Fruit fly (Drosophila melanogaster) whole organism, adult: ENCODE measurements around the gene CG18269.

ENCODE experiments used
- CG11617 ChIP-seq: fragments of 200-800 bp; sonication (Bioruptor generic); optimal IDR thresholded peaks from 2 replicates; lab custom pipeline; 2017; ENCODE audit warnings: mild to moderate bottlenecking, missing biosample characterization, missing genetic modification reagents, missing genetic modification characterization
- CG12768 ChIP-seq: fragments of 200-800 bp; sonication (Bioruptor generic); optimal IDR thresholded peaks from 2 replicates; lab custom pipeline; 2017; ENCODE audit warnings: missing biosample characterization, missing genetic modification characterization, mild to moderate bottlenecking, moderate library complexity, missing genetic modification reagents
- CG14711 ChIP-seq: fragments of 200-800 bp; sonication (Bioruptor generic); optimal IDR thresholded peaks from 2 replicates; lab custom pipeline; 2018; ENCODE audit warnings: missing biosample characterization, mild to moderate bottlenecking, missing genetic modification characterization, moderate library complexity
- CG1620 ChIP-seq: fragments of 200-800 bp; sonication (Bioruptor generic); optimal IDR thresholded peaks from 2 replicates; lab custom pipeline; 2016; ENCODE audit warnings: missing biosample characterization, missing genetic modification characterization
- CG33017 ChIP-seq: fragments of 200-800 bp; sonication (Bioruptor generic); optimal IDR thresholded peaks from 2 replicates; lab custom pipeline; 2018; ENCODE audit warnings: missing biosample characterization, mild to moderate bottlenecking, missing genetic modification characterization, moderate library complexity
- CG5204 ChIP-seq: fragments of 200-800 bp; sonication (Bioruptor generic); optimal IDR thresholded peaks from 2 replicates; lab custom pipeline; 2016; ENCODE audit warnings: missing biosample characterization, missing genetic modification characterization
- CG7045 ChIP-seq: fragments of 200-800 bp; sonication (Bioruptor generic); optimal IDR thresholded peaks from 2 replicates; lab custom pipeline; 2017; ENCODE audit warnings: missing biosample characterization, mild to moderate bottlenecking, missing genetic modification characterization
- CG7101 ChIP-seq: fragments of 200-800 bp; sonication (Bioruptor generic); optimal IDR thresholded peaks from 2 replicates; lab custom pipeline; 2018; ENCODE audit warnings: missing biosample characterization, mild to moderate bottlenecking, missing genetic modification characterization, moderate library complexity
- Clk ChIP-seq: fragments of 200-800 bp; sonication (Bioruptor generic); optimal IDR thresholded peaks from 2 replicates; lab custom pipeline; 2017; ENCODE audit warnings: missing biosample characterization, missing genetic modification characterization
- Crg-1 ChIP-seq: fragments of 200-800 bp; sonication (Bioruptor generic); optimal IDR thresholded peaks from 2 replicates; lab custom pipeline; 2016; ENCODE audit warnings: missing biosample characterization, missing genetic modification characterization
- Hr96 ChIP-seq: fragments of 200-800 bp; sonication (Bioruptor generic); optimal IDR thresholded peaks from 2 replicates; lab custom pipeline; 2016; ENCODE audit warnings: missing biosample characterization, missing genetic modification characterization
- Mnt ChIP-seq: fragments of 200-800 bp; sonication (Bioruptor generic); optimal IDR thresholded peaks from 2 replicates; lab custom pipeline; 2016; ENCODE audit warnings: missing biosample characterization, mild to moderate bottlenecking, missing genetic modification characterization
- bab1 ChIP-seq: fragments of 200-800 bp; sonication (Bioruptor generic); optimal IDR thresholded peaks from 3 replicates; lab custom pipeline; 2019; ENCODE audit warnings: missing biosample characterization, mild to moderate bottlenecking, missing genetic modification characterization, moderate library complexity
- cic ChIP-seq: fragments of 200-800 bp; sonication (Bioruptor generic); optimal IDR thresholded peaks from 2 replicates; lab custom pipeline; 2017; ENCODE audit warnings: missing biosample characterization, mild to moderate bottlenecking, missing genetic modification characterization, moderate library complexity
- cnc ChIP-seq, 2 experiments: fragments of >200 bp; optimal IDR thresholded peaks; 2 replicates each; lab custom pipeline; 2017
- kay ChIP-seq: fragments of 200-800 bp; sonication (Bioruptor generic); peaks from one replicate; lab custom pipeline; 2016; ENCODE audit warnings: missing biosample characterization, missing genetic modification characterization, borderline replicate concordance
- ovo ChIP-seq: fragments of 200-800 bp; sonication (Bioruptor generic); optimal IDR thresholded peaks from 2 replicates; lab custom pipeline; 2016; ENCODE audit warnings: missing biosample characterization, missing genetic modification characterization
- pad ChIP-seq: fragments of 200-800 bp; sonication (Bioruptor generic); optimal IDR thresholded peaks from 3 replicates; lab custom pipeline; 2017; ENCODE audit warnings: missing biosample characterization, missing genetic modification characterization, mild to moderate bottlenecking, moderate library complexity, missing genetic modification reagents
- tj ChIP-seq: fragments of 200-800 bp; sonication (Bioruptor generic); optimal IDR thresholded peaks from 3 replicates; lab custom pipeline; 2017; ENCODE audit warnings: missing biosample characterization, mild to moderate bottlenecking, missing genetic modification characterization, moderate library complexity
- toe ChIP-seq: fragments of 200-800 bp; sonication (Bioruptor generic); optimal IDR thresholded peaks from 2 replicates; lab custom pipeline; 2016; ENCODE audit warnings: missing biosample characterization, missing genetic modification characterization

Gene CG18269

dm6 chr2L:5551538-5551937 is at the start of gene CG18269:
Gene CG18269, plus strand, starts transcription at chr2L:5551838.
- TF ChIP-seq CG33017 (tag; lab: Kevin White, UChicago) (no peak), kay (GFP tag; lab: Kevin White, UChicago) (no peak), CG7101 (tag; lab: Kevin White, UChicago) (no peak), CG11617 (GFP tag; lab: Kevin White, UChicago) (no peak), Mnt (GFP tag; lab: Kevin White, UChicago) (no peak), CG12768 (GFP tag; lab: Kevin White, UChicago) (no peak), Hr96 (GFP tag; lab: Kevin White, UChicago) (no peak), cnc (optimal IDR thresholded peaks at IDR 0.05; lab: Kevin White, UChicago) (no peak), Crg-1 (no peak), CG7045 (GFP tag; lab: Kevin White, UChicago) (no peak), CG1620 (GFP tag; lab: Kevin White, UChicago) (no peak), tj (GFP tag; lab: Kevin White, UChicago) (no peak), Clk (GFP tag; lab: Kevin White, UChicago) (no peak), ovo (GFP tag; lab: Kevin White, UChicago) (no peak), cic (no peak), toe (GFP tag; lab: Kevin White, UChicago) (no peak), CG5204 (GFP tag; lab: Kevin White, UChicago) (no peak), CG14711 (tag; lab: Kevin White, UChicago) (no peak)

- TF ChIP-seq CG14711 (tag; lab: Kevin White, UChicago) (no peak), Mnt (GFP tag; lab: Kevin White, UChicago) (no peak), CG7101 (tag; lab: Kevin White, UChicago) (no peak), toe (GFP tag; lab: Kevin White, UChicago) (no peak), Crg-1 (no peak), tj (GFP tag; lab: Kevin White, UChicago) (no peak), cnc (optimal IDR thresholded peaks at IDR 0.05; lab: Kevin White, UChicago) (no peak), CG12768 (GFP tag; lab: Kevin White, UChicago) (no peak), Clk (GFP tag; lab: Kevin White, UChicago) (no peak), CG1620 (GFP tag; lab: Kevin White, UChicago) (no peak)
Observed at dm6 chr2L:5502868-5503267, 48.8 kb upstream of the CG18269 start.

- TF ChIP-seq CG33017 (tag; lab: Kevin White, UChicago) (no peak), pad (GFP tag; lab: Kevin White, UChicago) (no peak), Crg-1 (no peak), CG5204 (GFP tag; lab: Kevin White, UChicago) (no peak), CG11617 (GFP tag; lab: Kevin White, UChicago) (no peak), CG12768 (GFP tag; lab: Kevin White, UChicago) (no peak), CG7101 (tag; lab: Kevin White, UChicago) (no peak), kay (GFP tag; lab: Kevin White, UChicago) (no peak), ovo (GFP tag; lab: Kevin White, UChicago) (no peak), CG7045 (GFP tag; lab: Kevin White, UChicago) (no peak), cnc (optimal IDR thresholded peaks at IDR 0.05; lab: Kevin White, UChicago) (no peak), Clk (GFP tag; lab: Kevin White, UChicago) (no peak), toe (GFP tag; lab: Kevin White, UChicago) (no peak), bab1 (GFP tag; lab: Kevin White, UChicago) (no peak), CG14711 (tag; lab: Kevin White, UChicago) (no peak), tj (GFP tag; lab: Kevin White, UChicago) (no peak), cic (no peak), CG1620 (GFP tag; lab: Kevin White, UChicago) (no peak), Mnt (GFP tag; lab: Kevin White, UChicago) (no peak), Hr96 (GFP tag; lab: Kevin White, UChicago) (no peak)
Observed at dm6 chr2L:5505130-5505529, 46.5 kb upstream of the CG18269 start.

dm6 chr2L:5507082-5507481 is 44.6 kb upstream of the CG18269 start:
- TF ChIP-seq CG11617 (GFP tag; lab: Kevin White, UChicago) (no peak), ovo (GFP tag; lab: Kevin White, UChicago) (no peak), toe (GFP tag; lab: Kevin White, UChicago) (no peak), Clk (GFP tag; lab: Kevin White, UChicago) (no peak), tj (GFP tag; lab: Kevin White, UChicago) (no peak), CG1620 (GFP tag; lab: Kevin White, UChicago) (no peak), CG14711 (tag; lab: Kevin White, UChicago) (no peak), Hr96 (GFP tag; lab: Kevin White, UChicago) (no peak), kay (GFP tag; lab: Kevin White, UChicago) (no peak), CG5204 (GFP tag; lab: Kevin White, UChicago) (no peak), CG33017 (tag; lab: Kevin White, UChicago) (no peak), bab1 (GFP tag; lab: Kevin White, UChicago) (no peak), pad (GFP tag; lab: Kevin White, UChicago) (no peak)

DNA sequence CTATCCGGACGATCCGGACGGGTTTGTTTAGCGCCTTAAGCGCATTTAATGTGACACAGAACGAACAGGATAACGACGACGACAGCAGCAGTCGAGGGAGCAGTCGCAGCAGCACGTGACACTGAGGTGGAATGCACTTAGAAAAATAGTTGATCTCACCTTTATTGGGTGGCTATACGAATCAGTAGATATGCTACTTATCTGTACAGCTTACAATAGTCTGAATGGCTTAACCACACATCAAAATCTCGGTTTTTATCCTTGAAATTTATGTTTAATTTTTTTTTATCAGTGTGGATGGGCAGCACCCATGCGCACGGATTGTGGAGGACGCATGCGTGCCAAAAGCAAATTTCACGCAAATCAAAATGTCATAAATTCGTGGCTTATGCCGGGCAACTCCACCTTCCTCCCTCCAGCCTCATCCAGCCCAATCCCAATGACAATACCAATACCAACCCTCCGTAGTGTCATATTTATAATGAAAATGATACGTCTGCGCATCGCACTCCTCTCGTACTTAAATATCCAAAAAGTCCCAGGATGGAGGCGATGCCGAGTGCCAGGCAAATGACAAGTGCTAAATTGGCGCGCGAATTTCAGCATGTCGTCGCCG is 43.7 kb upstream of the CG18269 start:
- TF ChIP-seq bab1 (GFP tag; lab: Kevin White, UChicago) (no peak), toe (GFP tag; lab: Kevin White, UChicago) (no peak), CG7101 (tag; lab: Kevin White, UChicago) (no peak), Hr96 (GFP tag; lab: Kevin White, UChicago) (no peak), tj (GFP tag; lab: Kevin White, UChicago) (no peak), pad (GFP tag; lab: Kevin White, UChicago) (no peak), kay (GFP tag; lab: Kevin White, UChicago) (no peak), cic (no peak), CG1620 (GFP tag; lab: Kevin White, UChicago) (no peak), CG11617 (GFP tag; lab: Kevin White, UChicago) (no peak), CG5204 (GFP tag; lab: Kevin White, UChicago) (no peak), Crg-1 (no peak), ovo (GFP tag; lab: Kevin White, UChicago) (no peak), CG33017 (tag; lab: Kevin White, UChicago) (no peak), CG7045 (GFP tag; lab: Kevin White, UChicago) (no peak), Clk (GFP tag; lab: Kevin White, UChicago) (no peak)
